Fruit fly (Drosophila melanogaster) whole organism, embryonic: Measurements from ENCODE around the gene CG33939.

ENCODE experiments used
- Adf1 ChIP-seq: fragments of 200-800 bp; sonication (Bioruptor generic); IDR thresholded peaks from 2 replicates; pipeline ENCODE4 v1.3.6; 2022; ENCODE audit warnings: missing biosample characterization, missing genetic modification characterization
- CG10274 ChIP-seq: fragments of 200-800 bp; sonication (Bioruptor generic); optimal IDR thresholded peaks from 3 replicates; lab custom pipeline; 2017; ENCODE audit warnings: missing biosample characterization, mild to moderate bottlenecking, missing genetic modification characterization
- CG10321 ChIP-seq: fragments of 200-800 bp; sonication (Bioruptor generic); IDR thresholded peaks from 2 replicates; pipeline ENCODE4 v1.3.6; 2022; ENCODE audit warnings: missing biosample characterization, missing genetic modification characterization
- CG10366 ChIP-seq: fragments of 200-800 bp; sonication (Bioruptor generic); IDR thresholded peaks from 2 replicates; pipeline ENCODE4 v1.3.6; 2022; ENCODE audit warnings: missing biosample characterization, missing genetic modification characterization
- CG10654 ChIP-seq: fragments of 200-800 bp; sonication (Bioruptor generic); optimal IDR thresholded peaks from 2 replicates; lab custom pipeline; 2016; ENCODE audit warnings: missing biosample characterization, missing genetic modification characterization
- CG10959 ChIP-seq: fragments of 200-800 bp; sonication (Bioruptor generic); IDR thresholded peaks from 2 replicates; pipeline ENCODE4 v1.3.6; 2022; ENCODE audit warnings: missing biosample characterization, missing genetic modification characterization
- CG11504 ChIP-seq: fragments of 200-800 bp; sonication (Bioruptor generic); optimal IDR thresholded peaks from 3 replicates; lab custom pipeline; 2019; ENCODE audit warnings: missing biosample characterization, mild to moderate bottlenecking, missing genetic modification characterization, moderate library complexity
- CG12219 ChIP-seq: fragments of 200-800 bp; sonication (Bioruptor generic); optimal IDR thresholded peaks from 3 replicates; lab custom pipeline; 2018; ENCODE audit warnings: missing biosample characterization, mild to moderate bottlenecking, missing genetic modification characterization
- CG13296 ChIP-seq: fragments of 200-800 bp; sonication (Bioruptor generic); optimal IDR thresholded peaks from 3 replicates; lab custom pipeline; 2018; ENCODE audit warnings: missing biosample characterization, mild to moderate bottlenecking, missing genetic modification characterization
- CG14014 ChIP-seq: fragments of 200-800 bp; sonication (Bioruptor generic); IDR thresholded peaks from 2 replicates; pipeline ENCODE4 v1.3.6; 2022; ENCODE audit warnings: missing biosample characterization, missing genetic modification characterization
- CG15514 ChIP-seq: fragments of 200-800 bp; sonication (Bioruptor generic); optimal IDR thresholded peaks from 3 replicates; lab custom pipeline; 2017; ENCODE audit warnings: missing biosample characterization, missing genetic modification characterization, mild to moderate bottlenecking, moderate library complexity, missing genetic modification reagents
- CG1603 ChIP-seq: fragments of 200-800 bp; sonication (Bioruptor generic); optimal IDR thresholded peaks from 2 replicates; lab custom pipeline; 2019; ENCODE audit warnings: missing biosample characterization, mild to moderate bottlenecking, missing genetic modification characterization, moderate library complexity
- CG17361 ChIP-seq: fragments of 200-800 bp; sonication (Bioruptor generic); IDR thresholded peaks from 3 replicates; pipeline ENCODE4 v1.3.6; 2022; ENCODE audit warnings: missing biosample characterization, missing genetic modification characterization
- CG2120 ChIP-seq: fragments of 200-800 bp; sonication (Bioruptor generic); optimal IDR thresholded peaks from 3 replicates; lab custom pipeline; 2016; ENCODE audit warnings: missing biosample characterization, missing genetic modification characterization
- CG30403 ChIP-seq: fragments of 200-800 bp; sonication (Bioruptor generic); optimal IDR thresholded peaks from 3 replicates; lab custom pipeline; 2016; ENCODE audit warnings: missing biosample characterization, missing genetic modification characterization
- CG42726 ChIP-seq: fragments of 200-800 bp; sonication (Bioruptor generic); IDR thresholded peaks from 2 replicates; pipeline ENCODE4 v1.3.6; 2022; ENCODE audit warnings: missing biosample characterization, missing genetic modification characterization; ENCODE audit not compliant: partially characterized antibody
- CG4282 ChIP-seq: fragments of 200-800 bp; sonication (Bioruptor generic); optimal IDR thresholded peaks from 2 replicates; lab custom pipeline; 2016; ENCODE audit warnings: missing biosample characterization, missing genetic modification characterization
- CG4328 ChIP-seq: fragments of 200-800 bp; sonication (Bioruptor generic); optimal IDR thresholded peaks from 3 replicates; lab custom pipeline; 2017; ENCODE audit warnings: missing biosample characterization, missing genetic modification reagents, missing genetic modification characterization
- CG43689 ChIP-seq: fragments of 200-800 bp; sonication (Bioruptor generic); IDR thresholded peaks from 2 replicates; pipeline ENCODE4 v1.3.6; 2022; ENCODE audit warnings: missing biosample characterization, missing genetic modification characterization
- CG7839 ChIP-seq: fragments of 200-800 bp; sonication (Bioruptor generic); optimal IDR thresholded peaks from 3 replicates; lab custom pipeline; 2018; ENCODE audit warnings: missing biosample characterization, mild to moderate bottlenecking, missing genetic modification characterization, moderate library complexity
- CG9727 ChIP-seq: fragments of 200-800 bp; sonication (Bioruptor generic); optimal IDR thresholded peaks from 3 replicates; lab custom pipeline; 2017; ENCODE audit warnings: missing biosample characterization, mild to moderate bottlenecking, missing genetic modification characterization
- D ChIP-seq, 2 experiments: fragments of 200-800 bp in 1 of 2; fragments of >200 bp in 1 of 2; sonication (Bioruptor generic) in 1 of 2; optimal IDR thresholded peaks; 2 replicates in 1 of 2; 3 replicates in 1 of 2; lab custom pipeline; 2017; ENCODE audit warnings: mild to moderate bottlenecking in 1 of 2, missing biosample characterization in 1 of 2, missing genetic modification characterization in 1 of 2, missing genetic modification reagents in 1 of 2
- Dip2 ChIP-seq: fragments of 200-800 bp; sonication (Bioruptor generic); IDR thresholded peaks from 2 replicates; pipeline ENCODE4 v1.3.6; 2022; ENCODE audit warnings: missing biosample characterization, missing genetic modification characterization
- Hr78 ChIP-seq, 2 experiments: fragments of 200-800 bp in 1 of 2; fragments of >200 bp in 1 of 2; sonication (Bioruptor generic) in 1 of 2; optimal IDR thresholded peaks; 2 replicates each; lab custom pipeline; 2017 to 2019; ENCODE audit warnings: missing biosample characterization in 2 of 2, missing genetic modification characterization in 2 of 2, mild to moderate bottlenecking in 1 of 2, moderate library complexity in 1 of 2
- Hsf ChIP-seq: fragments of 200-800 bp; sonication (Bioruptor generic); optimal IDR thresholded peaks from 3 replicates; lab custom pipeline; 2016; ENCODE audit warnings: missing biosample characterization, missing genetic modification characterization
- MESR4 ChIP-seq: fragments of 200-800 bp; sonication (Bioruptor generic); optimal IDR thresholded peaks from 2 replicates; lab custom pipeline; 2018; ENCODE audit warnings: missing biosample characterization, mild to moderate bottlenecking, missing genetic modification characterization, moderate library complexity
- Med ChIP-seq: fragments of 200-800 bp; sonication (Bioruptor generic); peaks from one replicate; lab custom pipeline; 2016; ENCODE audit warnings: missing biosample characterization, missing genetic modification characterization, mild to moderate bottlenecking, inconsistent platforms, moderate library complexity
- Oaz ChIP-seq: fragments of 200-800 bp; sonication (Bioruptor generic); IDR thresholded peaks from 2 replicates; pipeline ENCODE4 v1.3.6; 2022; ENCODE audit warnings: missing biosample characterization, missing genetic modification characterization
- Rx ChIP-seq: fragments of 200-800 bp; sonication (Bioruptor generic); IDR thresholded peaks from 2 replicates; pipeline ENCODE4 v1.3.6; 2022; ENCODE audit warnings: missing biosample characterization, missing genetic modification characterization
- Side ChIP-seq: fragments of 200-800 bp; sonication (Bioruptor generic); optimal IDR thresholded peaks from 2 replicates; lab custom pipeline; 2016; ENCODE audit warnings: missing biosample characterization, missing genetic modification characterization
- Sin3A ChIP-seq: fragments of >200 bp; optimal IDR thresholded peaks from 2 replicates; lab custom pipeline; 2018
- Sox100B ChIP-seq: fragments of 200-800 bp; sonication (Bioruptor generic); optimal IDR thresholded peaks from 3 replicates; lab custom pipeline; 2018; ENCODE audit warnings: missing biosample characterization, mild to moderate bottlenecking, missing genetic modification characterization
- Xrp1 ChIP-seq: fragments of 200-800 bp; sonication (Bioruptor generic); IDR thresholded peaks from 2 replicates; pipeline ENCODE4 v1.3.6; 2022; ENCODE audit warnings: missing biosample characterization, missing genetic modification characterization
- bbx ChIP-seq: fragments of 200-800 bp; sonication (Bioruptor generic); IDR thresholded peaks from 2 replicates; pipeline ENCODE4 v1.3.6; 2022; ENCODE audit warnings: missing biosample characterization, missing genetic modification characterization; ENCODE audit not compliant: partially characterized antibody
- br ChIP-seq: fragments of >200 bp; optimal IDR thresholded peaks from 2 replicates; lab custom pipeline; 2017
- chm ChIP-seq: fragments of 200-800 bp; sonication (Bioruptor generic); IDR thresholded peaks from 2 replicates; pipeline ENCODE4 v1.3.6; 2022; ENCODE audit warnings: missing biosample characterization, missing genetic modification characterization
- croc ChIP-seq: fragments of 200-800 bp; sonication (Bioruptor generic); conservative IDR thresholded peaks from 3 replicates; pipeline ENCODE4 v1.3.6; 2022; ENCODE audit warnings: missing biosample characterization, missing genetic modification characterization
- gcm2 ChIP-seq: fragments of 200-800 bp; sonication (Bioruptor generic); optimal IDR thresholded peaks from 2 replicates; lab custom pipeline; 2016; ENCODE audit warnings: missing biosample characterization, missing genetic modification characterization
- jigr1 ChIP-seq: fragments of 200-800 bp; sonication (Bioruptor generic); IDR thresholded peaks from 3 replicates; pipeline ENCODE4 v1.3.6; 2022; ENCODE audit warnings: missing biosample characterization, missing genetic modification characterization
- lola ChIP-seq, 3 experiments: fragments of >200 bp in 2 of 3; fragments of 200-800 bp in 1 of 3; sonication (Bioruptor generic) in 1 of 3; optimal IDR thresholded peaks; 2 replicates each; lab custom pipeline; 2017 to 2019; ENCODE audit warnings: missing biosample characterization in 3 of 3, missing genetic modification characterization in 3 of 3, mild to moderate bottlenecking in 1 of 3, moderate library complexity in 1 of 3
- nom ChIP-seq: fragments of 200-800 bp; sonication (Bioruptor generic); optimal IDR thresholded peaks from 2 replicates; lab custom pipeline; 2017; ENCODE audit warnings: missing biosample characterization, missing genetic modification characterization, mild to moderate bottlenecking, moderate library complexity, missing genetic modification reagents
- pb ChIP-seq: fragments of 200-800 bp; sonication (Bioruptor generic); optimal IDR thresholded peaks from 3 replicates; lab custom pipeline; 2016; ENCODE audit warnings: missing biosample characterization, missing genetic modification characterization
- pho ChIP-seq: fragments of 200-800 bp; sonication (Bioruptor generic); optimal IDR thresholded peaks from 2 replicates; lab custom pipeline; 2016; ENCODE audit warnings: missing biosample characterization, missing genetic modification characterization
- phol ChIP-seq: fragments of 200-800 bp; sonication (Bioruptor generic); optimal IDR thresholded peaks from 3 replicates; lab custom pipeline; 2018; ENCODE audit warnings: missing biosample characterization, mild to moderate bottlenecking, missing genetic modification characterization, moderate library complexity
- pzg ChIP-seq: fragments of 200-800 bp; sonication (Bioruptor generic); optimal IDR thresholded peaks from 3 replicates; lab custom pipeline; 2018; ENCODE audit warnings: missing biosample characterization, mild to moderate bottlenecking, missing genetic modification characterization, moderate library complexity
- ranshi ChIP-seq: fragments of 200-800 bp; sonication (Bioruptor generic); IDR thresholded peaks from 2 replicates; pipeline ENCODE4 v1.3.6; 2022; ENCODE audit warnings: missing biosample characterization, missing genetic modification characterization
- sens-2 ChIP-seq: fragments of 200-800 bp; sonication (Bioruptor generic); IDR thresholded peaks from 2 replicates; pipeline ENCODE4 v1.3.6; 2022; ENCODE audit warnings: missing biosample characterization, missing genetic modification characterization
- unpg ChIP-seq: fragments of 200-800 bp; sonication (Bioruptor generic); optimal IDR thresholded peaks from 3 replicates; lab custom pipeline; 2018; ENCODE audit warnings: missing biosample characterization, mild to moderate bottlenecking, missing genetic modification characterization, moderate library complexity
- z ChIP-seq: fragments of 200-800 bp; sonication (Bioruptor generic); IDR thresholded peaks from 3 replicates; pipeline ENCODE4 v1.3.6; 2022; ENCODE audit warnings: missing biosample characterization, missing genetic modification characterization
- zfh2 ChIP-seq: fragments of 200-800 bp; sonication (Bioruptor generic); optimal IDR thresholded peaks from 2 replicates; lab custom pipeline; 2016; ENCODE audit warnings: missing biosample characterization, missing genetic modification characterization

The CG33939 gene

dm6 chrX:19152570-19153287 is 22.0 kb downstream of the CG33939 start (continued):
- TF ChIP-seq pho (no peak), jigr1 (GFP tag; lab: Robert Waterston, UW) (no peak), CG14014 (GFP tag; lab: Robert Waterston, UW) (no peak), CG43689 (GFP tag; lab: Robert Waterston, UW) (no peak), CG11504 (peak; percentile 83), CG10366 (peak; percentile 46), croc (no peak; the same call in 1 of the 3 replicates), CG10321 (no peak; the same call in 1 of the 2 replicates), phol (tag; lab: Kevin White, UChicago) (peak; percentile 77), Med (GFP tag; lab: Kevin White, UChicago) (peak; percentile 67), D (optimal IDR thresholded peaks at IDR 0.05; lab: Kevin White, UChicago) (no peak), D (GFP tag; optimal IDR thresholded peaks at IDR 0.05; lab: Kevin White, UChicago) (peak; percentile 70), CG12219 (GFP tag; lab: Kevin White, UChicago) (peak; percentile 4), CG42726 (no peak), CG4282 (GFP tag; lab: Kevin White, UChicago) (no peak), Hsf (GFP tag; lab: Kevin White, UChicago) (peak; percentile 34), CG10654 (GFP tag; lab: Kevin White, UChicago) (peak; percentile 49), Side (GFP tag; lab: Kevin White, UChicago) (no peak), Sox100B (GFP tag; lab: Kevin White, UChicago) (peak; percentile 76), sens-2 (GFP tag; lab: Robert Waterston, UW) (peak; percentile 15; the same call in 1 of the 2 replicates), gcm2 (GFP tag; lab: Kevin White, UChicago) (peak; percentile 29), Rx (GFP tag; lab: Robert Waterston, UW) (no peak), Adf1 (GFP tag; lab: Robert Waterston, UW) (no peak), CG1603 (no peak), unpg (GFP tag; lab: Kevin White, UChicago) (peak; percentile 68), CG2120 (GFP tag; lab: Kevin White, UChicago) (no peak), z (0 out of 3 replicates have a peak, but pooled peaks have one; percentile 9), CG10959 (GFP tag; lab: Robert Waterston, UW) (no peak), CG10274 (peak; percentile 3), Dip2 (no peak), CG17361 (peak; percentile 83), CG4328 (GFP tag; lab: Kevin White, UChicago) (no peak), Xrp1 (GFP tag; lab: Robert Waterston, UW) (peak; percentile 67), lola (GFP tag; optimal IDR thresholded peaks at IDR 0.05; lab: Kevin White, UChicago) (peak in 1 of 3 experiments; percentile 64), MESR4 (GFP tag; lab: Kevin White, UChicago) (no peak), CG7839 (peak; percentile 66), chm (no peak), pzg (no peak), Sin3A (no peak), Oaz (GFP tag; lab: Robert Waterston, UW) (no peak), CG13296 (peak; percentile 21), zfh2 (no peak), Hr78 (GFP tag; optimal IDR thresholded peaks at IDR 0.05; lab: Kevin White, UChicago) (no peak), CG30403 (GFP tag; lab: Kevin White, UChicago) (peak; percentile 72), CG15514 (GFP tag; lab: Kevin White, UChicago) (peak; percentile 1), br (lab: Kevin White, UChicago) (no peak), bbx (GFP tag; lab: Robert Waterston, UW) (no peak), CG9727 (GFP tag; lab: Kevin White, UChicago) (peak; percentile 73), pb (no peak), nom (GFP tag; lab: Kevin White, UChicago) (no peak), ranshi (GFP tag; lab: Robert Waterston, UW) (peak; percentile 45; the same call in 1 of the 2 replicates)
